Worm (Caenorhabditis elegans): ENCODE data around the gene R02D3.8.

DNA sequence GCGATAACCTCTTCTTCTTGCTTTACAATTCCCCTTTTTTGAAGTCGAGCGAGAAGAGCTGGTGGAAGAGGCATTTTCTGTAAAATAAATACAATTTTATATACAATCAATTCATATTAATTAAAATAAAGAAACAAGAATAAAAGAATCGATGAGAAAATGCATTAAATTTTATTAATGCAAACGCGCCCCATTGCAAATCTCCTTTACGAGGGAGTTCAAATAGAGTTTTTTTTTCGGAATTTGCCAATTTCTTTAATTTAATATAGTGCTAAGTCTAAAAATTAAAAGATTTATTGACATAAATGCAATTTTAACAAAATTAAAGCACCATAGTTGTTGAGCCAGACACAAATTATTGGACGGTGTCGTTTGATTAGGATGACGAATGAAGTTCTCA lies 4.6 kb upstream of the R02D3.8 start, which contains the start of gene pqbp-1.1:
- TF ChIP-seq W03F9.2 (tag; optimal IDR thresholded peaks at IDR 0.05) = no peak
- TF ChIP-seq him-1 (tag; optimal IDR thresholded peaks at IDR 0.05) = no peak
